Fruit fly (Drosophila melanogaster) whole organism, prepupa: ENCODE results near the gene meso18E.

Experiments used
- CG10631 ChIP-seq: fragments of 200-800 bp; sonication (Bioruptor generic); optimal IDR thresholded peaks from 2 replicates; lab custom pipeline; 2016; ENCODE audit warnings: missing biosample characterization, missing genetic modification characterization
- CG10669 ChIP-seq: fragments of 200-800 bp; sonication (Bioruptor generic); optimal IDR thresholded peaks from 3 replicates; lab custom pipeline; 2018; ENCODE audit warnings: missing biosample characterization, mild to moderate bottlenecking, missing genetic modification characterization, moderate library complexity
- CG11294 ChIP-seq: fragments of 200-800 bp; sonication (Bioruptor generic); IDR thresholded peaks from 2 replicates; pipeline ENCODE4 v1.3.6; 2022; ENCODE audit warnings: missing biosample characterization, missing genetic modification characterization
- CG11762 ChIP-seq: fragments of 200-800 bp; sonication (Bioruptor generic); optimal IDR thresholded peaks from 3 replicates; lab custom pipeline; 2016; ENCODE audit warnings: missing biosample characterization, missing genetic modification characterization; ENCODE audit not compliant: insufficient read depth
- CG11902 ChIP-seq: fragments of 200-800 bp; sonication (Bioruptor generic); optimal IDR thresholded peaks from 3 replicates; lab custom pipeline; 2016; ENCODE audit warnings: missing biosample characterization, missing genetic modification characterization
- CG15336 ChIP-seq: fragments of 200-800 bp; sonication (Bioruptor generic); IDR thresholded peaks from 2 replicates; pipeline ENCODE4 v1.3.6; 2022; ENCODE audit warnings: missing biosample characterization, missing genetic modification characterization
- CG1621 ChIP-seq: fragments of 200-800 bp; sonication (Bioruptor generic); optimal IDR thresholded peaks from 3 replicates; lab custom pipeline; 2018; ENCODE audit warnings: missing biosample characterization, mild to moderate bottlenecking, missing genetic modification characterization
- CG16779 ChIP-seq: fragments of 200-800 bp; sonication (Bioruptor generic); optimal IDR thresholded peaks from 3 replicates; lab custom pipeline; 2017; ENCODE audit warnings: missing biosample characterization, mild to moderate bottlenecking, missing genetic modification characterization
- CG3032 ChIP-seq: fragments of 200-800 bp; optimal IDR thresholded peaks from 2 replicates; lab custom pipeline; 2019; ENCODE audit warnings: missing biosample characterization, mild to moderate bottlenecking, missing genetic modification characterization, moderate library complexity
- CG32006 ChIP-seq: fragments of 200-800 bp; sonication (Bioruptor generic); optimal IDR thresholded peaks from 3 replicates; lab custom pipeline; 2017; ENCODE audit warnings: missing biosample characterization, mild to moderate bottlenecking, missing genetic modification characterization
- CG34406 ChIP-seq: fragments of 200-800 bp; sonication (Bioruptor generic); optimal IDR thresholded peaks from 3 replicates; lab custom pipeline; 2016; ENCODE audit warnings: missing biosample characterization, missing genetic modification characterization
- CG4318 ChIP-seq: fragments of 200-800 bp; sonication (Bioruptor generic); optimal IDR thresholded peaks from 3 replicates; lab custom pipeline; 2017; ENCODE audit warnings: missing biosample characterization, mild to moderate bottlenecking, missing genetic modification characterization
- CG6163 ChIP-seq: fragments of 200-800 bp; sonication (Bioruptor generic); IDR thresholded peaks from 3 replicates; pipeline ENCODE4 v1.3.6; 2022; ENCODE audit warnings: missing biosample characterization, missing genetic modification characterization
- CG6276 ChIP-seq: fragments of 200-800 bp; sonication (Bioruptor generic); optimal IDR thresholded peaks from 2 replicates; lab custom pipeline; 2017; ENCODE audit warnings: missing biosample characterization, mild to moderate bottlenecking, missing genetic modification characterization
- CG6792 ChIP-seq: fragments of 200-800 bp; sonication (Bioruptor generic); optimal IDR thresholded peaks from 3 replicates; lab custom pipeline; 2016; ENCODE audit warnings: missing biosample characterization, missing genetic modification characterization
- CG6808 ChIP-seq: fragments of 200-800 bp; sonication (Bioruptor generic); optimal IDR thresholded peaks from 3 replicates; lab custom pipeline; 2017; ENCODE audit warnings: missing biosample characterization, missing genetic modification characterization, mild to moderate bottlenecking, moderate library complexity, missing genetic modification reagents
- CG7368 ChIP-seq: fragments of 200-800 bp; sonication (Bioruptor generic); optimal IDR thresholded peaks from 3 replicates; lab custom pipeline; 2016; ENCODE audit warnings: missing biosample characterization, missing genetic modification characterization
- CG8119 ChIP-seq: fragments of 200-800 bp; sonication (Bioruptor generic); IDR thresholded peaks from 3 replicates; pipeline ENCODE4 v1.3.6; 2022; ENCODE audit warnings: missing biosample characterization, missing genetic modification characterization
- CG8319 ChIP-seq: fragments of 200-800 bp; sonication (Bioruptor generic); optimal IDR thresholded peaks from 3 replicates; lab custom pipeline; 2016; ENCODE audit warnings: missing biosample characterization, missing genetic modification characterization
- CG8632 ChIP-seq: fragments of 200-800 bp; sonication (Bioruptor generic); optimal IDR thresholded peaks from 3 replicates; lab custom pipeline; 2016; ENCODE audit warnings: missing biosample characterization, missing genetic modification characterization
- CG9139 ChIP-seq: fragments of 200-800 bp; sonication (Bioruptor generic); optimal IDR thresholded peaks from 3 replicates; lab custom pipeline; 2017; ENCODE audit warnings: missing biosample characterization, mild to moderate bottlenecking, missing genetic modification characterization
- Eip75B ChIP-seq: fragments of 200-800 bp; sonication (Bioruptor generic); optimal IDR thresholded peaks from 3 replicates; lab custom pipeline; 2016; ENCODE audit warnings: missing biosample characterization, missing genetic modification characterization
- Eip78C ChIP-seq: fragments of 200-800 bp; sonication (Bioruptor generic); peaks from one replicate; lab custom pipeline; 2016; ENCODE audit warnings: missing biosample characterization, missing genetic modification characterization
- Eip93F ChIP-seq: fragments of 200-800 bp; sonication (Bioruptor generic); optimal IDR thresholded peaks from 2 replicates; lab custom pipeline; 2016; ENCODE audit warnings: missing biosample characterization, mild to moderate bottlenecking, missing genetic modification characterization
- Ets96B ChIP-seq: fragments of 200-800 bp; optimal IDR thresholded peaks from 2 replicates; lab custom pipeline; 2019; ENCODE audit warnings: missing biosample characterization, mild to moderate bottlenecking, missing genetic modification characterization, moderate library complexity
- Gug ChIP-seq: fragments of 200-800 bp; sonication (Bioruptor generic); IDR thresholded peaks from 2 replicates; pipeline ENCODE4 v1.3.6; 2022; ENCODE audit warnings: missing biosample characterization, missing genetic modification characterization
- Hr38 ChIP-seq: sonication (Bioruptor generic); optimal IDR thresholded peaks from 2 replicates; lab custom pipeline; 2016; ENCODE audit warnings: missing biosample characterization, missing genetic modification characterization
- Hr39 ChIP-seq: fragments of 200-800 bp; sonication (Bioruptor generic); optimal IDR thresholded peaks from 2 replicates; lab custom pipeline; 2016; ENCODE audit warnings: missing biosample characterization, missing genetic modification characterization
- Hr4 ChIP-seq: fragments of 200-800 bp; sonication (Bioruptor generic); optimal IDR thresholded peaks from 3 replicates; lab custom pipeline; 2016; ENCODE audit warnings: missing biosample characterization, missing genetic modification characterization
- Lpt ChIP-seq: fragments of 200-800 bp; sonication (Bioruptor generic); optimal IDR thresholded peaks from 3 replicates; lab custom pipeline; 2016; ENCODE audit warnings: missing biosample characterization, missing genetic modification characterization
- OdsH ChIP-seq: fragments of 200-800 bp; sonication (Bioruptor generic); optimal IDR thresholded peaks from 3 replicates; lab custom pipeline; 2016; ENCODE audit warnings: missing biosample characterization, missing genetic modification characterization
- Smox ChIP-seq: fragments of 200-800 bp; sonication (Bioruptor generic); optimal IDR thresholded peaks from 3 replicates; lab custom pipeline; 2016; ENCODE audit warnings: missing biosample characterization, missing genetic modification characterization
- Sox14 ChIP-seq: fragments of 200-800 bp; sonication (Bioruptor generic); optimal IDR thresholded peaks from 3 replicates; lab custom pipeline; 2016; ENCODE audit warnings: missing biosample characterization, missing genetic modification characterization
- achi ChIP-seq: fragments of 200-800 bp; sonication (Bioruptor generic); optimal IDR thresholded peaks from 3 replicates; lab custom pipeline; 2016; ENCODE audit warnings: missing biosample characterization, missing genetic modification characterization
- cyc ChIP-seq: fragments of 200-800 bp; sonication (Bioruptor generic); optimal IDR thresholded peaks from 3 replicates; lab custom pipeline; 2016; ENCODE audit warnings: missing biosample characterization, missing genetic modification characterization
- dac ChIP-seq: fragments of 200-800 bp; sonication (Bioruptor generic); optimal IDR thresholded peaks from 2 replicates; lab custom pipeline; 2017; ENCODE audit warnings: missing biosample characterization, mild to moderate bottlenecking, missing genetic modification characterization
- dsx ChIP-seq: fragments of 200-800 bp; optimal IDR thresholded peaks from 3 replicates; lab custom pipeline; 2019; ENCODE audit warnings: missing biosample characterization, mild to moderate bottlenecking, missing genetic modification characterization, moderate library complexity; ENCODE audit not compliant: poor library complexity, severe bottlenecking
- eg ChIP-seq: fragments of 200-800 bp; sonication (Bioruptor generic); IDR thresholded peaks from 3 replicates; pipeline ENCODE4 v1.3.6; 2022; ENCODE audit warnings: missing biosample characterization, missing genetic modification characterization
- esn ChIP-seq: fragments of 200-800 bp; sonication (Bioruptor generic); optimal IDR thresholded peaks from 2 replicates; lab custom pipeline; 2016; ENCODE audit warnings: missing biosample characterization, mild to moderate bottlenecking, missing genetic modification characterization, moderate library complexity
- fd85E ChIP-seq: fragments of 200-800 bp; sonication (Bioruptor generic); optimal IDR thresholded peaks from 3 replicates; lab custom pipeline; 2016; ENCODE audit warnings: missing biosample characterization, missing genetic modification characterization
- net ChIP-seq: fragments of 200-800 bp; sonication (Bioruptor generic); optimal IDR thresholded peaks from 3 replicates; lab custom pipeline; 2016; ENCODE audit warnings: missing biosample characterization, missing genetic modification characterization
- salr ChIP-seq, 2 experiments: fragments of 200-800 bp; sonication (Bioruptor generic); optimal IDR thresholded peaks; 3 replicates each; lab custom pipeline; 2016 to 2018; ENCODE audit warnings: missing biosample characterization in 2 of 2, missing genetic modification characterization in 2 of 2, mild to moderate bottlenecking in 1 of 2
- spab ChIP-seq: fragments of 200-800 bp; sonication (Bioruptor generic); optimal IDR thresholded peaks from 2 replicates; lab custom pipeline; 2017; ENCODE audit warnings: missing biosample characterization, mild to moderate bottlenecking, missing genetic modification characterization, missing genetic modification reagents
- ss ChIP-seq, 2 experiments: fragments of 200-800 bp; sonication (Bioruptor generic); optimal IDR thresholded peaks; 2 replicates in 1 of 2; 3 replicates in 1 of 2; lab custom pipeline; 2017 to 2018; ENCODE audit warnings: mild to moderate bottlenecking in 2 of 2, missing biosample characterization in 2 of 2, missing genetic modification characterization in 2 of 2, moderate library complexity in 1 of 2
- svp ChIP-seq: fragments of 200-800 bp; sonication (Bioruptor generic); peaks from one replicate; lab custom pipeline; 2016; ENCODE audit warnings: missing biosample characterization, missing genetic modification characterization
- topi ChIP-seq: fragments of 200-800 bp; sonication (Bioruptor generic); optimal IDR thresholded peaks from 3 replicates; lab custom pipeline; 2016; ENCODE audit warnings: missing biosample characterization, missing genetic modification characterization
- vri ChIP-seq: fragments of 200-800 bp; sonication (Bioruptor generic); optimal IDR thresholded peaks from 3 replicates; lab custom pipeline; 2016; ENCODE audit warnings: missing biosample characterization, mild to moderate bottlenecking, missing genetic modification characterization

Gene meso18E

DNA sequence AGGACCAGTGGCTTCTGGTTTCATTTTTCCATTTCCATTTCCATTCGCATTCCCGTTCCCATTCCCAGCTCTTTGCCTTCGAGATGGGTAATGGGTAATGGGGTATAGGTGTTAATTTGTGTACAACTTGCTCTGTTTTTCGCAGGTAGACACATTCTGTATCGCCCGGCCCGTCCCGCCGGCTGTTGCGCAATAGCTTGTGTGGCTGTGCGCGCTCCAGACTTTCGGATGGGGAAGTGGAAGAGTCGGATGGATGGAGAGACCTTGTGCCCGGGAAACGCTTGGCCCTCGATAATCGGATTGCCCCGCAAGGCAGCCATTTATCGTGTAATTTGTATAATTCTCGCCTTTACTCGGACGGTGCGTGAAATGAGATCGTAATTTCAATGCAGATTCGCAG, 40.9 kb upstream of the meso18E start:
- no peak for TF ChIP-seq Hr4 (GFP tag; lab: Kevin White, UChicago)
- peak; percentile 75 for TF ChIP-seq vri
- peak; percentile 39 for TF ChIP-seq Eip78C

DNA sequence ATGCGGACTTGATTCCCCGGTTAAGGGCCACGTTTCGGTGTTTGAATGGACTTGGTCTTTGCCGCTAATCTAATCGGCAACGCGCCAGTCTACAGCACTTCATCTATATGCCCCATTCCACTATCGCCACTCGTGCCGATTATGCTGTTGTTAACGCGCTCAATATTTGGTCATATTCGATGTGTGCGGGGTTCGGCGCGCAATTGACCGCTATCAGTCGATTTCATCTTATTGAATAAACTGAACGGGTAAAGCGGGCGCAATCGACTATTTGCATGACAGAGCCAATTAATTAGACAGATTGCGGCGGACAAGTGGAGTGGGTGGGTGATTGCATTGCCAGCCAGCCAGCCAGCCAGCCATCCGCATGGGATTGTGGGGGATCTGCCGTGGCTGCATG, 39.5 kb upstream of the meso18E start:
- TF ChIP-seq CG8119 (GFP tag; lab: Robert Waterston, UW) (no peak), spab (GFP tag; lab: Kevin White, UChicago) (no peak), Eip78C (no peak), CG6276 (GFP tag; lab: Kevin White, UChicago) (no peak), vri (peak; percentile 37), esn (GFP tag; lab: Kevin White, UChicago) (no peak), CG32006 (GFP tag; lab: Kevin White, UChicago) (no peak)

DNA sequence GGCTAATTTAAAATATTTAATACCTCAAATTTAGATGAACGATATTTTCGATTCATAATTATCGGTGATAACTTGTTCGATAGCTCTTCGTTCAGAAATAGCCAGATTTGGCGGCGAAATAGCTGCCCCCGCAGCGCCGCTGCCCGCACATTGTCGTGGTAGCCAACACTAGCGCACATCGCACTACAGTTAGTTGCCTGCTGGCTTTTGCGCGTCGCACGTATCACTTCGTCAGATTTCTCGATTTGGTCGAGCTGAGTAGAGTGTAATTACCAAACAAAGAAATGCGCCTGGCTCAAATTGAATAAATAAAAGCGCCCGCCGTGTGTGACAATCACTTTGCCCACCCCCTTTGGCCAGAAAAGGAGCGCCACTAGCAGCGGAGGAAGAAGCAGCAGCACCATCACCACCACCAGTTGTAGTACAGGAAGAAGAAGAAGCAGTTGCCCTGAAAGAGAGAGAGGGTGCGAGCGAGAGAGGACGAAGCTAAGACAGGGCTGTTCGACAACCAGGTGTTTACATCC, 37.8 kb upstream of the meso18E start, which contains the start of gene Abcd3:
Gene Abcd3, plus strand, starts transcription at position 145 of the 524 bp plus-strand sequence.
- TF ChIP-seq fd85E (GFP tag; lab: Kevin White, UChicago) (no peak), CG11762 (no peak), CG32006 (GFP tag; lab: Kevin White, UChicago) (no peak), CG15336 (GFP tag; lab: Robert Waterston, UW) (no peak; the same call in 1 of the 2 replicates), topi (GFP tag; lab: Kevin White, UChicago) (no peak), net (GFP tag; lab: Kevin White, UChicago) (peak; percentile 48), CG6792 (GFP tag; lab: Kevin White, UChicago) (no peak), salr (GFP tag; optimal IDR thresholded peaks at IDR 0.05; lab: Kevin White, UChicago) (no peak), Ets96B (no peak), eg (peak; percentile 42; the same call in 2 of the 3 replicates), CG7368 (GFP tag; lab: Kevin White, UChicago) (no peak), CG8119 (GFP tag; lab: Robert Waterston, UW) (peak; percentile 54; the same call in 1 of the 3 replicates), svp (GFP tag; lab: Kevin White, UChicago) (peak; percentile 65), dsx (GFP tag; lab: Kevin White, UChicago) (peak; percentile 90), vri (no peak), CG10631 (no peak), Smox (no peak), CG11294 (GFP tag; lab: Robert Waterston, UW) (no peak), OdsH (no peak), Eip93F (GFP tag; lab: Kevin White, UChicago) (no peak), Gug (GFP tag; lab: Robert Waterston, UW) (no peak), CG3032 (tag; lab: Kevin White, UChicago) (peak; percentile 0), CG9139 (GFP tag; lab: Kevin White, UChicago) (peak; percentile 16), dac (GFP tag; lab: Kevin White, UChicago) (no peak), CG8632 (GFP tag; lab: Kevin White, UChicago) (peak; percentile 1), CG6276 (GFP tag; lab: Kevin White, UChicago) (no peak), Lpt (GFP tag; lab: Kevin White, UChicago) (no peak), CG6808 (GFP tag; lab: Kevin White, UChicago) (peak; percentile 3), esn (GFP tag; lab: Kevin White, UChicago) (peak; percentile 42), CG1621 (no peak), cyc (GFP tag; lab: Kevin White, UChicago) (peak; percentile 1), CG11902 (no peak), Hr38 (GFP tag; lab: Kevin White, UChicago) (no peak), CG6163 (GFP tag; lab: Robert Waterston, UW) (peak; percentile 20; the same call in 1 of the 3 replicates), Sox14 (GFP tag; lab: Kevin White, UChicago) (peak; percentile 69), CG34406 (GFP tag; lab: Kevin White, UChicago) (no peak), CG8319 (GFP tag; lab: Kevin White, UChicago) (no peak), Hr39 (GFP tag; lab: Kevin White, UChicago) (no peak), Eip75B (peak; percentile 6), ss (GFP tag; optimal IDR thresholded peaks at IDR 0.05; lab: Kevin White, UChicago) (peak; percentile 52 to 59), CG16779 (no peak), Hr4 (GFP tag; lab: Kevin White, UChicago) (no peak), achi (peak; percentile 9), CG4318 (GFP tag; lab: Kevin White, UChicago) (no peak), spab (GFP tag; lab: Kevin White, UChicago) (no peak), CG10669 (GFP tag; lab: Kevin White, UChicago) (no peak)
